Worm (Caenorhabditis elegans): ENCODE results near the gene gpa-9.
A peak's percentile ranks its signal among the peaks of the same experiment; 100 is the strongest.

The gpa-9 gene

DNA sequence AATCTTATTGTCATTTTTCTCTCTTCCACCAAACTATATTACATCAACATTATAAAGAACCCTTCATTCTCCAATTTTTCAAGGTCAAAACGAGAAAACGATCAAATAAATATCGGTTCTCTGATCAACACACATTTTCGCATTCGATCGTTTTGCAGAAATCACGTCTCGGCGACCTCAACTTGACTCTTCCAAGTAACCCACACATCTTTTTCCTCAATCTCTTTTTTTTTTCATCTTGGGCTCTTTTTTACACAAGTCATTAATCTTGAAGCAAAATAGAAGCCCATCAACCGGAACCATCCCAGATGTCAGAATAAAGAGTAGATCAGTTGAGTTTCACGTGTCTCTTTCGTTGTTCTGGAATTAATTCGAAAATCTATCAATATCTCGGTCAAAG is 12.9 kb downstream of the gpa-9 start:
- TF ChIP-seq ama-1 (optimal IDR thresholded peaks at IDR 0.05) = no peak
- no peak for TF ChIP-seq B0310.2 (tag; optimal IDR thresholded peaks at IDR 0.05)
- TF ChIP-seq F13C5.2 (tag; optimal IDR thresholded peaks at IDR 0.05) = no peak
- no peak for TF ChIP-seq tbx-37 (GFP tag; conservative IDR thresholded peaks at IDR 0.05)
- no peak for TF ChIP-seq tbx-11 (GFP tag; IDR thresholded peaks at IDR 0.05)
- no peak for TF ChIP-seq tra-4 (tag; optimal IDR thresholded peaks at IDR 0.05)
- no peak for TF ChIP-seq hmbx-1 (tag; optimal IDR thresholded peaks at IDR 0.05)
- no peak for TF ChIP-seq ets-7 (tag; optimal IDR thresholded peaks at IDR 0.05)
- no peak for TF ChIP-seq pes-1 (GFP tag; IDR thresholded peaks at IDR 0.05)
- no peak for TF ChIP-seq hmg-4 (GFP tag; optimal IDR thresholded peaks at IDR 0.05)
- TF ChIP-seq flt-1 (GFP tag; IDR thresholded peaks at IDR 0.05) = no peak
- no peak for TF ChIP-seq scrt-1 (GFP tag; IDR thresholded peaks at IDR 0.05)
- TF ChIP-seq ceh-36 (tag; optimal IDR thresholded peaks at IDR 0.05) = no peak
- no peak for TF ChIP-seq ceh-13 (GFP tag; optimal IDR thresholded peaks at IDR 0.05)
- no peak for TF ChIP-seq sea-1 (GFP tag; conservative IDR thresholded peaks at IDR 0.05)
- TF ChIP-seq hnd-1 (tag; optimal IDR thresholded peaks at IDR 0.05) = no peak
- TF ChIP-seq aly-1 (tag; optimal IDR thresholded peaks at IDR 0.05) = no peak

DNA sequence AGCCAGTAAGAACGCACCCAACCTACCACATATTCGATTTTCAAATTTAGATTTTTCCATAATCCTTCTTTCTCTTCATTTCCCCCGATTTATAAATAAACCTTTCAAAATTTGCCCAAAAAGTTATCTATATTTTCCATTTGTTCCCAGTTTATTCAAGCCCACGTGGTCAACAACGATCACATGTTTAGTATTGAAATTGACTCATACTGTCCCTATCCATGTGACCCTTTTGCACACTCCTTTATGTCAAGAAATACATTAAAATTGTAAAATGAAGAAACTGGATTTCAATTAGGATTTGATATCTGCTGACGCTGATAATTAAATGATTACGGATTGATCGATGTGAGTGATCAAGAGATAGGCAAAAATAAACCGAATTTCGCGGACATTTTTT is 13.9 kb downstream of the gpa-9 start:
- TF ChIP-seq ama-1 (optimal IDR thresholded peaks at IDR 0.05) (no peak), B0310.2 (tag; optimal IDR thresholded peaks at IDR 0.05) (no peak)

- TF ChIP-seq tra-4 (tag; optimal IDR thresholded peaks at IDR 0.05) = no peak
- no peak for TF ChIP-seq tbx-11 (GFP tag; IDR thresholded peaks at IDR 0.05)
- no peak for TF ChIP-seq flt-1 (GFP tag; IDR thresholded peaks at IDR 0.05)
- no peak for TF ChIP-seq aly-1 (tag; optimal IDR thresholded peaks at IDR 0.05)
Measured at ce11 chrV:12634746-12635145, 14.4 kb downstream of the gpa-9 start.

ce11 chrV:12634050-12634449 is 15.1 kb downstream of the gpa-9 start:
- TF ChIP-seq F13C5.2 (tag; optimal IDR thresholded peaks at IDR 0.05) (no peak), sea-1 (GFP tag; conservative IDR thresholded peaks at IDR 0.05) (no peak), ceh-13 (GFP tag; optimal IDR thresholded peaks at IDR 0.05) (no peak), flt-1 (GFP tag; IDR thresholded peaks at IDR 0.05) (no peak), pes-1 (GFP tag; IDR thresholded peaks at IDR 0.05) (no peak), tbx-11 (GFP tag; IDR thresholded peaks at IDR 0.05) (no peak), scrt-1 (GFP tag; IDR thresholded peaks at IDR 0.05) (no peak), tbx-37 (GFP tag; conservative IDR thresholded peaks at IDR 0.05) (no peak)

ce11 chrV:12633046-12633445 is 16.1 kb downstream of the gpa-9 start:
- TF ChIP-seq tbx-37 (GFP tag; conservative IDR thresholded peaks at IDR 0.05) (no peak), flt-1 (GFP tag; IDR thresholded peaks at IDR 0.05) (no peak), ceh-13 (GFP tag; optimal IDR thresholded peaks at IDR 0.05) (no peak), B0310.2 (tag; optimal IDR thresholded peaks at IDR 0.05) (no peak), pes-1 (GFP tag; IDR thresholded peaks at IDR 0.05) (no peak), hmbx-1 (tag; optimal IDR thresholded peaks at IDR 0.05) (no peak), tbx-11 (GFP tag; IDR thresholded peaks at IDR 0.05) (peak; percentile 56; the same call in 1 of the 2 replicates)

ce11 chrV:12632048-12632447 is 17.1 kb downstream of the gpa-9 start, which contains the start of gene srx-113:
Gene srx-113 (minus strand): TSS chrV:12632148.
- TF ChIP-seq flt-1 (GFP tag; IDR thresholded peaks at IDR 0.05) = no peak
- TF ChIP-seq ceh-13 (GFP tag; optimal IDR thresholded peaks at IDR 0.05) = no peak
- TF ChIP-seq aly-1 (tag; optimal IDR thresholded peaks at IDR 0.05) = no peak
- no peak for TF ChIP-seq ama-1 (optimal IDR thresholded peaks at IDR 0.05)
- no peak for TF ChIP-seq hmg-4 (GFP tag; optimal IDR thresholded peaks at IDR 0.05)
- TF ChIP-seq tbx-37 (GFP tag; conservative IDR thresholded peaks at IDR 0.05) = no peak
- TF ChIP-seq scrt-1 (GFP tag; IDR thresholded peaks at IDR 0.05) = no peak
- TF ChIP-seq B0310.2 (tag; optimal IDR thresholded peaks at IDR 0.05) = no peak
- no peak for TF ChIP-seq ets-7 (tag; optimal IDR thresholded peaks at IDR 0.05)
- TF ChIP-seq sea-1 (GFP tag; conservative IDR thresholded peaks at IDR 0.05) = no peak
- no peak for TF ChIP-seq hmbx-1 (tag; optimal IDR thresholded peaks at IDR 0.05)
- TF ChIP-seq ceh-36 (tag; optimal IDR thresholded peaks at IDR 0.05) = no peak
- TF ChIP-seq F13C5.2 (tag; optimal IDR thresholded peaks at IDR 0.05) = no peak
- TF ChIP-seq pes-1 (GFP tag; IDR thresholded peaks at IDR 0.05) = no peak
- no peak for TF ChIP-seq tbx-11 (GFP tag; IDR thresholded peaks at IDR 0.05)

DNA sequence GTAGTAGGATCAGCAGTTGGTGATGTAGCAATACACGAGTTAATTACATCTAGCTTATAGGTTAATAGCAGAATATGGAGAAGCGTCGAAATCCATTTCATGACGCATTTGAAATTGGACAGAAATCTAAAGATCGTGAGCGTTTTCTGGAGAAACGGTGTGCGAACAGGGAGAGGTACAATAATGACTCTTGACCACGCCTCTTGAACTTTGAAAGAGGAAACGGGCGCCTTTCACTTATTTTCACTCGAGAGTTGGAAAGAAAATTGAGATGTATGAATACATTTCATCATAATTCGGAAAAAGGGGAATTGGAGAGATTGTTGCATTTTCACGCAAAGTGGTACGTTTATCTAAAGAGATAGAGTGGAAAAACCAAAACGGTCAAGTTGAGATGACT is 19.4 kb downstream of the gpa-9 start, which contains the start of gene F56H9.6:
Gene F56H9.6, minus strand, starts transcription at position 101 of the 400 bp plus-strand sequence.
- TF ChIP-seq ceh-13 (GFP tag; optimal IDR thresholded peaks at IDR 0.05) (no peak), F13C5.2 (tag; optimal IDR thresholded peaks at IDR 0.05) (no peak), tbx-11 (GFP tag; IDR thresholded peaks at IDR 0.05) (no peak), B0310.2 (tag; optimal IDR thresholded peaks at IDR 0.05) (no peak), aly-1 (tag; optimal IDR thresholded peaks at IDR 0.05) (no peak), ama-1 (optimal IDR thresholded peaks at IDR 0.05) (no peak), hmbx-1 (tag; optimal IDR thresholded peaks at IDR 0.05) (no peak), scrt-1 (GFP tag; IDR thresholded peaks at IDR 0.05) (no peak), tra-4 (tag; optimal IDR thresholded peaks at IDR 0.05) (no peak), tbx-37 (GFP tag; conservative IDR thresholded peaks at IDR 0.05) (no peak), sea-1 (GFP tag; conservative IDR thresholded peaks at IDR 0.05) (no peak), pes-1 (GFP tag; IDR thresholded peaks at IDR 0.05) (no peak)

ce11 chrV:12624371-12624770 is 24.7 kb downstream of the gpa-9 start, which contains the start of gene F56H9.9:
Gene F56H9.9 (minus strand): TSS chrV:12624471.
- no peak for TF ChIP-seq tbx-11 (GFP tag; IDR thresholded peaks at IDR 0.05)
- TF ChIP-seq ets-7 (tag; optimal IDR thresholded peaks at IDR 0.05) = no peak
- no peak for TF ChIP-seq sea-1 (GFP tag; conservative IDR thresholded peaks at IDR 0.05)
- TF ChIP-seq B0310.2 (tag; optimal IDR thresholded peaks at IDR 0.05) = no peak
- no peak for TF ChIP-seq tbx-37 (GFP tag; conservative IDR thresholded peaks at IDR 0.05)
- TF ChIP-seq flt-1 (GFP tag; IDR thresholded peaks at IDR 0.05) = no peak
- TF ChIP-seq F13C5.2 (tag; optimal IDR thresholded peaks at IDR 0.05) = no peak
- no peak for TF ChIP-seq hmbx-1 (tag; optimal IDR thresholded peaks at IDR 0.05)
- no peak for TF ChIP-seq hnd-1 (tag; optimal IDR thresholded peaks at IDR 0.05)
- no peak for TF ChIP-seq ceh-13 (GFP tag; optimal IDR thresholded peaks at IDR 0.05)
- TF ChIP-seq pes-1 (GFP tag; IDR thresholded peaks at IDR 0.05) = no peak

All from whole organism, early embryonic.